Fruit fly (Drosophila melanogaster): Measurements from ENCODE around the gene CG34263.

CG34263 gene

DNA sequence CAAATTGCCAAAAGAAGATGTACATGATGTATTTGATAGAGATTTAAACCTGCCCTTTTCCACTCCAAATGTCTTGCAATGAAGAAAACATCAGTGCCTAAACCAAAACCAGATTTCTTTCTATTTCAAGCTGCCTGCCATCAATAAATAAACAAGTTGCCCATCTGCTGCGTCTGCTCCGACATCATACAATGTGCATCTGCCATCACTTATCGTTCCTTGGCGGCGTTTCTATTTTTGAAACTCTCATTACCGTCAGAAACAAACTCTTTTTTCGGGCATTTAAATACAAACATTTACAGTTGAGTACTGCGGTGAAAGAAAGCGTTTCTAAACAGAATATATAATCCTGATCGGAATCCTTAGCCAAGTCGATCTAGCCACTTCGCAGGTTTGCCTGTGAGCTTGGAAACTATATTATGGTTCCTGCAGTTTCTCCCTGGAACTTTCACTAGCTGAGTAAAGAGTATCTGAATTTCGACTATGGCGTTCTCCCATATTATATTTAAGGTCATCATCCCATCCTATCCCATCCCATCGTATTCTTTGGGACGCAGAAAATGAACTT is 29.2 kb upstream of the CG34263 start (continued):
- no peak for TF ChIP-seq CG4617 (GFP tag; optimal IDR thresholded peaks at IDR 0.05; ENCODE audit: borderline replicate concordance)
- TF ChIP-seq CG11695 (GFP tag; IDR thresholded peaks at IDR 0.05) = no peak
- no peak for TF ChIP-seq Scr (GFP tag; IDR thresholded peaks at IDR 0.05; ENCODE audit: partially characterized antibody)
- TF ChIP-seq CG14710 (tag; optimal IDR thresholded peaks at IDR 0.05) = peak; percentile 70
- no peak for TF ChIP-seq CG5180 (GFP tag; optimal IDR thresholded peaks at IDR 0.05)
- TF ChIP-seq knrl (GFP tag; IDR thresholded peaks at IDR 0.05; ENCODE audit: partially characterized antibody) = no peak
- no peak for TF ChIP-seq CG3838 (GFP tag; optimal IDR thresholded peaks at IDR 0.05)
- TF ChIP-seq Mad (GFP tag; optimal IDR thresholded peaks at IDR 0.05) = no peak
- no peak for TF ChIP-seq crol (GFP tag; IDR thresholded peaks at IDR 0.05)
- no peak for TF ChIP-seq usp (GFP tag; optimal IDR thresholded peaks at IDR 0.05)
- no peak for TF ChIP-seq CG5953 (GFP tag; IDR thresholded peaks at IDR 0.05)
- no peak for TF ChIP-seq tio (GFP tag; optimal IDR thresholded peaks at IDR 0.05)
- TF ChIP-seq HmgD (GFP tag; optimal IDR thresholded peaks at IDR 0.05) = no peak
- peak; percentile 33 for TF ChIP-seq CG8388 (GFP tag; optimal IDR thresholded peaks at IDR 0.05)
- no peak for TF ChIP-seq H2.0 (GFP tag; IDR thresholded peaks at IDR 0.05)
- no peak for TF ChIP-seq CG17359 (tag; optimal IDR thresholded peaks at IDR 0.05)
- TF ChIP-seq p53 (GFP tag; optimal IDR thresholded peaks at IDR 0.05) = no peak
- TF ChIP-seq CG5245 (GFP tag; optimal IDR thresholded peaks at IDR 0.05) = peak; percentile 22
- peak; percentile 15; the same call in 1 of the 2 replicates for TF ChIP-seq chm (GFP tag; IDR thresholded peaks at IDR 0.05)
- TF ChIP-seq CG15073 (GFP tag; optimal IDR thresholded peaks at IDR 0.05) = no peak
- peak; percentile 54 for TF ChIP-seq CG15601 (tag; optimal IDR thresholded peaks at IDR 0.05)
- TF ChIP-seq CG18011 (GFP tag; optimal IDR thresholded peaks at IDR 0.05) = no peak
- peak; percentile 91 for TF ChIP-seq sens (GFP tag)
- TF ChIP-seq B-H2 (GFP tag; optimal IDR thresholded peaks at IDR 0.05) = no peak
- no peak for TF ChIP-seq Hr51 (GFP tag; optimal IDR thresholded peaks at IDR 0.05)
- no peak for TF ChIP-seq schlank (tag; optimal IDR thresholded peaks at IDR 0.05)
- no peak for TF ChIP-seq CG3995 (GFP tag; optimal IDR thresholded peaks at IDR 0.05)
- TF ChIP-seq tll (GFP tag; optimal IDR thresholded peaks at IDR 0.05) = no peak
- no peak for TF ChIP-seq NC2α (GFP tag; optimal IDR thresholded peaks at IDR 0.05)
- TF ChIP-seq CG6654 (GFP tag; optimal IDR thresholded peaks at IDR 0.05) = no peak
- TF ChIP-seq hth (optimal IDR thresholded peaks at IDR 0.05) = no peak
- no peak for TF ChIP-seq CG32532 (GFP tag; IDR thresholded peaks at IDR 0.05)
- peak in 1 of 2 experiments; percentile 70 for TF ChIP-seq bsh (GFP tag; optimal IDR thresholded peaks at IDR 0.05)
- peak; percentile 53 for TF ChIP-seq Ssrp (tag; optimal IDR thresholded peaks at IDR 0.05)
- no peak for TF ChIP-seq sc (optimal IDR thresholded peaks at IDR 0.05)
- peak; percentile 29 for TF ChIP-seq sc (GFP tag; optimal IDR thresholded peaks at IDR 0.05)
- TF ChIP-seq CG1792 (GFP tag; optimal IDR thresholded peaks at IDR 0.05) = no peak
- TF ChIP-seq gfzf (GFP tag; optimal IDR thresholded peaks at IDR 0.05) = no peak
- TF ChIP-seq Dek (tag; optimal IDR thresholded peaks at IDR 0.05) = no peak
- no peak for TF ChIP-seq CG7357 (GFP tag; IDR thresholded peaks at IDR 0.05)
- TF ChIP-seq CG12744 (GFP tag; optimal IDR thresholded peaks at IDR 0.05) = no peak
- TF ChIP-seq CG4820 (GFP tag; optimal IDR thresholded peaks at IDR 0.05) = peak; percentile 27
- no peak for TF ChIP-seq Deaf1 (tag; optimal IDR thresholded peaks at IDR 0.05)
- peak; percentile 32 to 54 for TF ChIP-seq chif (GFP tag; optimal IDR thresholded peaks at IDR 0.05)
- TF ChIP-seq CG2199 (GFP tag; IDR thresholded peaks at IDR 0.05) = 0 out of 3 replicates have a peak, but pooled peaks have one; percentile 14
- TF ChIP-seq jigr1 (GFP tag; IDR thresholded peaks at IDR 0.05) = no peak
- TF ChIP-seq Drgx (GFP tag; IDR thresholded peaks at IDR 0.05) = no peak
- peak; percentile 3 for TF ChIP-seq CG18764 (GFP tag; optimal IDR thresholded peaks at IDR 0.05)
- TF ChIP-seq D (optimal IDR thresholded peaks at IDR 0.05) = no peak
- peak; percentile 62 for TF ChIP-seq D (GFP tag; optimal IDR thresholded peaks at IDR 0.05)
- TF ChIP-seq CG7372 (GFP tag; IDR thresholded peaks at IDR 0.05) = no peak

Measured in whole organism, embryonic.